Worm (Caenorhabditis elegans) whole organism, late embryonic: Measurements from ENCODE around the gene mstr-2.

Source experiments
- C08G9.2 ChIP-seq: sonication (generic microtip); optimal IDR thresholded peaks from 2 replicates; lab custom pipeline; 2016; ENCODE audit warnings: mild to moderate bottlenecking, missing genetic modification characterization, moderate library complexity, missing compliant biosample characterization
- F13H6.1 ChIP-seq: sonication (generic microtip); optimal IDR thresholded peaks from 2 replicates; lab custom pipeline; 2016; ENCODE audit warnings: missing genetic modification characterization, missing compliant biosample characterization
- K02D7.2 ChIP-seq: sonication (generic microtip); optimal IDR thresholded peaks from 2 replicates; lab custom pipeline; 2017; ENCODE audit warnings: mild to moderate bottlenecking, missing genetic modification characterization, missing compliant biosample characterization
- K09A11.1 ChIP-seq: sonication (generic microtip); optimal IDR thresholded peaks from 2 replicates; lab custom pipeline; 2017; ENCODE audit warnings: antibody characterized with exemption, mild to moderate bottlenecking, missing genetic modification characterization, missing compliant biosample characterization; ENCODE audit not compliant: insufficient read depth
- T23F11.4 ChIP-seq: fragments of 200-800 bp; sonication (Bioruptor generic); optimal IDR thresholded peaks from 2 replicates; lab custom pipeline; 2018; ENCODE audit warnings: mild to moderate bottlenecking, missing genetic modification characterization, missing compliant biosample characterization
- ceh-14 ChIP-seq: sonication (generic microtip); optimal IDR thresholded peaks from 2 replicates; lab custom pipeline; 2016; ENCODE audit warnings: missing genotype, missing genetic modification characterization, missing compliant biosample characterization
- ceh-2 ChIP-seq: sonication (generic microtip); optimal IDR thresholded peaks from 2 replicates; lab custom pipeline; 2016; ENCODE audit warnings: missing genotype, missing genetic modification characterization, missing compliant biosample characterization
- ceh-22 ChIP-seq: sonication (generic microtip); optimal IDR thresholded peaks from 2 replicates; lab custom pipeline; 2017; ENCODE audit warnings: missing biosample characterization, missing genetic modification characterization
- ceh-24 ChIP-seq: sonication (generic microtip); optimal IDR thresholded peaks from 2 replicates; lab custom pipeline; 2016; ENCODE audit warnings: mild to moderate bottlenecking, missing genetic modification characterization, missing compliant biosample characterization
- ceh-30 ChIP-seq: fragments of 150-350 bp; optimal IDR thresholded peaks from 2 replicates; lab custom pipeline; 2014; ENCODE audit warnings: missing biosample characterization, missing genetic modification characterization
- ceh-45 ChIP-seq: fragments of 200-800 bp; sonication (Bioruptor generic); IDR thresholded peaks from 2 replicates; pipeline ENCODE4 v1.3.6; 2022; ENCODE audit warnings: missing genetic modification reagents, missing genetic modification characterization, missing compliant biosample characterization
- ceh-48 ChIP-seq: sonication (generic microtip); optimal IDR thresholded peaks from 2 replicates; lab custom pipeline; 2016; ENCODE audit warnings: missing genetic modification characterization, inconsistent platforms, missing compliant biosample characterization
- ceh-6 ChIP-seq: fragments of 200-800 bp; sonication (Bioruptor generic); optimal IDR thresholded peaks from 2 replicates; lab custom pipeline; 2018; ENCODE audit warnings: mild to moderate bottlenecking, missing genetic modification characterization, missing compliant biosample characterization
- ceh-9 ChIP-seq: sonication (generic microtip); optimal IDR thresholded peaks from 2 replicates; lab custom pipeline; 2016; ENCODE audit warnings: mild to moderate bottlenecking, missing genetic modification characterization, inconsistent platforms, missing compliant biosample characterization
- elt-2 ChIP-seq: sonication (generic microtip); optimal IDR thresholded peaks from 2 replicates; lab custom pipeline; 2016; ENCODE audit warnings: missing genetic modification reagents, missing genetic modification characterization, missing compliant biosample characterization
- elt-4 ChIP-seq: sonication (generic microtip); optimal IDR thresholded peaks from 2 replicates; lab custom pipeline; 2016; ENCODE audit warnings: missing genetic modification characterization, missing compliant biosample characterization
- ets-4 ChIP-seq: sonication (generic microtip); optimal IDR thresholded peaks from 2 replicates; lab custom pipeline; 2016; ENCODE audit warnings: missing genetic modification characterization, missing compliant biosample characterization
- hlh-30 ChIP-seq: sonication (generic microtip); optimal IDR thresholded peaks from 2 replicates; lab custom pipeline; 2017; ENCODE audit warnings: antibody characterized with exemption, missing genetic modification characterization, missing compliant biosample characterization; ENCODE audit not compliant: insufficient read depth
- lin-11 ChIP-seq: fragments of 200-800 bp; sonication (Bioruptor generic); optimal IDR thresholded peaks from 2 replicates; lab custom pipeline; 2018; ENCODE audit warnings: mild to moderate bottlenecking, missing genetic modification characterization, missing compliant biosample characterization
- mec-3 ChIP-seq: sonication (generic microtip); optimal IDR thresholded peaks from 2 replicates; lab custom pipeline; 2016; ENCODE audit warnings: borderline replicate concordance, missing genetic modification characterization, missing compliant biosample characterization
- npax-4 ChIP-seq: sonication (generic microtip); optimal IDR thresholded peaks from 2 replicates; lab custom pipeline; 2016; ENCODE audit warnings: missing genetic modification characterization, missing compliant biosample characterization
- odd-2 ChIP-seq: sonication (generic microtip); optimal IDR thresholded peaks from 2 replicates; lab custom pipeline; 2017; ENCODE audit warnings: antibody characterized with exemption, mild to moderate bottlenecking, missing genetic modification characterization, missing compliant biosample characterization
- pat-9 ChIP-seq: fragments of 200-800 bp; sonication (Bioruptor generic); optimal IDR thresholded peaks from 2 replicates; lab custom pipeline; 2018; ENCODE audit warnings: mild to moderate bottlenecking, missing genetic modification characterization, moderate library complexity, missing compliant biosample characterization
- pha-4 ChIP-seq: fragments of 150-350 bp; optimal IDR thresholded peaks from 2 replicates; lab custom pipeline; 2018; ENCODE audit warnings: missing biosample characterization, missing genetic modification reagents, missing genetic modification characterization
- sox-2 ChIP-seq: fragments of 200-800 bp; sonication (Bioruptor generic); IDR thresholded peaks from 2 replicates; pipeline ENCODE4 v1.3.6; 2022; ENCODE audit warnings: missing genetic modification reagents, missing genetic modification characterization, missing compliant biosample characterization
- sox-4 ChIP-seq: sonication (generic microtip); optimal IDR thresholded peaks from 2 replicates; lab custom pipeline; 2017; ENCODE audit warnings: mild to moderate bottlenecking, missing genetic modification characterization, inconsistent platforms, missing compliant biosample characterization
- tbx-7 ChIP-seq: sonication (generic microtip); optimal IDR thresholded peaks from 2 replicates; lab custom pipeline; 2016; ENCODE audit warnings: missing genotype, missing genetic modification characterization, missing compliant biosample characterization
- unc-42 ChIP-seq: sonication (generic microtip); optimal IDR thresholded peaks from 2 replicates; lab custom pipeline; 2016; ENCODE audit warnings: missing genotype, missing genetic modification characterization, missing compliant biosample characterization
- unc-86 ChIP-seq: sonication (generic microtip); optimal IDR thresholded peaks from 2 replicates; lab custom pipeline; 2016; ENCODE audit warnings: missing genetic modification characterization, missing compliant biosample characterization
- ztf-16 ChIP-seq: sonication (generic microtip); optimal IDR thresholded peaks from 2 replicates; lab custom pipeline; 2017; ENCODE audit warnings: missing genetic modification characterization, missing compliant biosample characterization

mstr-2 gene

DNA sequence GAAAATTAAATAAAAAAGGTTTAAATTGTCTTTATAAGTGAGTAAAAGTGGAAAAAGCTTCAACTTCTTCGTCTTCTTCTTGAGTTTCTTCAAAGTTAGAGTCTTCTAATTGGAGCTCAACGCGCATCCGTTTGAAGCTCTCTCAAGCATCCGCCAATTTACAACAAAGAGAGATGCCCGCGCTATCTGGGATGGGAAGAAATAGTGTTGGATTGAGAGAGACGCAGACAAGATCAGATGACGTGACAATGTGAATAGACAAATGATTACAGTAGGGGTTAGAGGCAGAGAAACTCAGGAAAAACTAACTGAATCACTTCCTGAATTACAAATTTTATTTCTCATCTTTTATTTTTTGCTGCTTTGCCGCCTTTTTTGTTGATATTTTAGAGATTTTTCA lies 14.1 kb downstream of the mstr-2 start:
- TF ChIP-seq tbx-7 = no peak
- TF ChIP-seq F13H6.1 (tag; lab: Kevin White, UChicago) = no peak
- no peak for TF ChIP-seq K09A11.1 (tag; lab: Kevin White, UChicago)
- TF ChIP-seq unc-42 (tag; lab: Kevin White, UChicago) = no peak
- TF ChIP-seq sox-4 = no peak
- TF ChIP-seq hlh-30 (tag; lab: Kevin White, UChicago) = no peak
- TF ChIP-seq ceh-14 = no peak
- TF ChIP-seq elt-4 (tag; lab: Kevin White, UChicago) = no peak
- TF ChIP-seq mec-3 (tag; lab: Kevin White, UChicago) = no peak
- no peak for TF ChIP-seq lin-11

- TF ChIP-seq K02D7.2 (no peak), sox-2 (no peak)
Measured at ce11 chrIII:4487271-4487670, 18.4 kb downstream of the mstr-2 start.

DNA sequence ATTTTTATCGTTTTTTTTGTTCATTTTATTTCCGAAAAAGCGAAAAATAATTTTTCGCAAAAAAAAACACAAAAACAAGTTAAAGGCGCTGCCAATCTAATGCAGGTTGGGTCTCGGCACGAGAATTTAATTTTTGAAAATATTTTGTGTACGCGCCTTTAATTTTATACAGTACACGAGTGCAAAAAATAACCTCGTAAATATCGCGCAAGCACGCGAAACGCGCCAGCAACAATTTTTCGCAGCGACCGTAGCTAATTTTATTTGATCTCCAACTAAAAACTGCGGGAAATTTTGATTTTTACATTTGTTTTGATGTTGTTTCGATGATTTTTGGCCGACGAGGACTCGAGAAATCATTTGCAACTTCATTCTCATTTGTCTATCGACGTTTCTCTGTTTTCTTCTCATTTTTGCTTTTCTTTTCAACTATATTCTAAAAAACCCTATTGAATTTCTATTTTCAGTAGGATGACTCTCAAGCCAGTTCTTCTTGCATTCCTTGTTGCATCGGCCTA lies 20.0 kb downstream of the mstr-2 start, which contains the start of gene cpg-1:
Gene cpg-1 (plus strand): TSS at position 468 of the 518 bp plus-strand sequence.
- TF ChIP-seq ceh-45 (GFP tag; lab: Robert Waterston, UW) (no peak), ets-4 (tag; lab: Kevin White, UChicago) (no peak), pat-9 (tag; lab: Kevin White, UChicago) (no peak), C08G9.2 (no peak)

- TF ChIP-seq ztf-16 (tag; lab: Kevin White, UChicago) = no peak
- no peak for TF ChIP-seq ceh-22 (tag; lab: Kevin White, UChicago)
- no peak for TF ChIP-seq ceh-14
- TF ChIP-seq ceh-30 (tag; lab: Kevin White, UChicago) = no peak
- no peak for TF ChIP-seq unc-86 (tag; lab: Kevin White, UChicago)
- TF ChIP-seq, all 69 proteins: peak for 0
Measured at ce11 chrIII:4491164-4492144, 22.5 kb downstream of the mstr-2 start.

ce11 chrIII:4493008-4493777 lies 24.3 kb downstream of the mstr-2 start:
- TF ChIP-seq ceh-9 (no peak), ceh-24 (no peak)

ce11 chrIII:4494541-4495010 lies 25.7 kb downstream of the mstr-2 start:
- TF ChIP-seq ceh-2 (tag; lab: Kevin White, UChicago) (no peak), unc-86 (tag; lab: Kevin White, UChicago) (no peak), C08G9.2 (no peak), odd-2 (no peak), T23F11.4 (GFP tag; lab: Kevin White, UChicago) (no peak), mec-3 (tag; lab: Kevin White, UChicago) (no peak), elt-2 (peak; percentile 50), ceh-48 (tag; lab: Kevin White, UChicago) (no peak), elt-4 (tag; lab: Kevin White, UChicago) (no peak), pha-4 (no peak), ceh-6 (no peak), hlh-30 (tag; lab: Kevin White, UChicago) (peak; percentile 63), ceh-22 (tag; lab: Kevin White, UChicago) (no peak), npax-4 (tag; lab: Kevin White, UChicago) (no peak)
